Fruit fly (Drosophila melanogaster) whole organism: ENCODE results near the gene Paics.

ENCODE experiments used
- EcR ChIP-seq, 2 experiments: fragments of >200 bp; optimal IDR thresholded peaks; 2 replicates each; lab custom pipeline; 2017; ENCODE audit warnings: missing biosample characterization in 2 of 2, missing genetic modification characterization in 2 of 2, missing genetic modification reagents in 2 of 2
- pan ChIP-seq: fragments of >200 bp; optimal IDR thresholded peaks from 2 replicates; lab custom pipeline; 2017
- psq ChIP-seq: fragments of >200 bp; optimal IDR thresholded peaks from 2 replicates; lab custom pipeline; 2017
- usp ChIP-seq: fragments of >200 bp; optimal IDR thresholded peaks from 2 replicates; lab custom pipeline; 2017; ENCODE audit warnings: missing biosample characterization, missing genetic modification characterization, mixed read lengths

dm6 chrX:12747746-12748710 lies 12.4 kb downstream of the Paics start:
- TF ChIP-seq pan (lab: Kevin White, UChicago) (no peak), usp (no peak), EcR (GFP tag; optimal IDR thresholded peaks at IDR 0.05; lab: Kevin White, UChicago) (no peak), psq (lab: Kevin White, UChicago) (no peak)
